Worm (Caenorhabditis elegans) whole organism, L3 larva: ENCODE results near the gene ptr-6.

Source experiments
- ceh-16 ChIP-seq: sonication (generic microtip); optimal IDR thresholded peaks from 2 replicates; lab custom pipeline; 2017; ENCODE audit warnings: missing biosample characterization, missing genetic modification characterization
- ceh-82 ChIP-seq: fragments of 150-350 bp; optimal IDR thresholded peaks from 2 replicates; lab custom pipeline; 2014; ENCODE audit warnings: missing biosample characterization, missing genetic modification characterization

- TF ChIP-seq ceh-82 (tag; lab: Kevin White, UChicago) (no peak), ceh-16 (tag; lab: Kevin White, UChicago) (no peak)
Observed at ce11 chrII:5264650-5265049, 18.0 kb upstream of the ptr-6 start.
